Worm (Caenorhabditis elegans) whole organism, late embryonic: Measurements from ENCODE around the gene usp-4.

Experiments
- C38D4.7 ChIP-seq: fragments of 200-800 bp; sonication (Bioruptor generic); optimal IDR thresholded peaks from 2 replicates; lab custom pipeline; 2018; ENCODE audit warnings: mild to moderate bottlenecking, missing genetic modification characterization, moderate library complexity, missing compliant biosample characterization
- Y22D7AL.16 ChIP-seq: sonication (generic microtip); optimal IDR thresholded peaks from 2 replicates; lab custom pipeline; 2016; ENCODE audit warnings: missing genetic modification characterization, missing compliant biosample characterization
- ahr-1 ChIP-seq: sonication (generic microtip); optimal IDR thresholded peaks from 2 replicates; lab custom pipeline; 2016; ENCODE audit warnings: missing genetic modification characterization, missing compliant biosample characterization
- ama-1 ChIP-seq: fragments of 150-350 bp; optimal IDR thresholded peaks from 2 replicates; lab custom pipeline; 2014
- ceh-19 ChIP-seq: fragments of 200-800 bp; sonication (Bioruptor generic); optimal IDR thresholded peaks from 2 replicates; lab custom pipeline; 2018; ENCODE audit warnings: mild to moderate bottlenecking, missing genetic modification characterization, missing compliant biosample characterization
- ceh-30 ChIP-seq: fragments of 150-350 bp; optimal IDR thresholded peaks from 2 replicates; lab custom pipeline; 2014; ENCODE audit warnings: missing biosample characterization, missing genetic modification characterization
- ceh-31 ChIP-seq: sonication (generic microtip); optimal IDR thresholded peaks from 2 replicates; lab custom pipeline; 2016; ENCODE audit warnings: missing genetic modification characterization, missing compliant biosample characterization
- ceh-6 ChIP-seq: fragments of 200-800 bp; sonication (Bioruptor generic); optimal IDR thresholded peaks from 2 replicates; lab custom pipeline; 2018; ENCODE audit warnings: mild to moderate bottlenecking, missing genetic modification characterization, missing compliant biosample characterization
- ceh-9 ChIP-seq: sonication (generic microtip); optimal IDR thresholded peaks from 2 replicates; lab custom pipeline; 2016; ENCODE audit warnings: mild to moderate bottlenecking, missing genetic modification characterization, inconsistent platforms, missing compliant biosample characterization
- hlh-15 ChIP-seq: sonication (generic microtip); optimal IDR thresholded peaks from 2 replicates; lab custom pipeline; 2016; ENCODE audit warnings: missing genetic modification characterization, missing compliant biosample characterization
- hlh-8 ChIP-seq: sonication (generic microtip); optimal IDR thresholded peaks from 2 replicates; lab custom pipeline; 2016; ENCODE audit warnings: missing genotype, missing genetic modification characterization, missing compliant biosample characterization
- lin-11 ChIP-seq: fragments of 200-800 bp; sonication (Bioruptor generic); optimal IDR thresholded peaks from 2 replicates; lab custom pipeline; 2018; ENCODE audit warnings: mild to moderate bottlenecking, missing genetic modification characterization, missing compliant biosample characterization
- nfya-1 ChIP-seq: sonication (generic microtip); optimal IDR thresholded peaks from 2 replicates; lab custom pipeline; 2017; ENCODE audit warnings: missing genetic modification characterization, mild to moderate bottlenecking, missing compliant biosample characterization, antibody characterized with exemption, moderate library complexity
- npax-4 ChIP-seq: sonication (generic microtip); optimal IDR thresholded peaks from 2 replicates; lab custom pipeline; 2016; ENCODE audit warnings: missing genetic modification characterization, missing compliant biosample characterization
- pag-3 ChIP-seq: sonication (generic microtip); optimal IDR thresholded peaks from 2 replicates; lab custom pipeline; 2016; ENCODE audit warnings: missing compliant biosample characterization, missing genetic modification characterization, borderline replicate concordance
- pat-9 ChIP-seq: fragments of 200-800 bp; sonication (Bioruptor generic); optimal IDR thresholded peaks from 2 replicates; lab custom pipeline; 2018; ENCODE audit warnings: mild to moderate bottlenecking, missing genetic modification characterization, moderate library complexity, missing compliant biosample characterization
- pha-4 ChIP-seq: fragments of 150-350 bp; optimal IDR thresholded peaks from 2 replicates; lab custom pipeline; 2018; ENCODE audit warnings: missing biosample characterization, missing genetic modification reagents, missing genetic modification characterization
- tbx-2 ChIP-seq: sonication (generic microtip); optimal IDR thresholded peaks from 2 replicates; lab custom pipeline; 2016; ENCODE audit warnings: missing genetic modification characterization, missing compliant biosample characterization
- ttx-3 ChIP-seq: sonication (generic microtip); optimal IDR thresholded peaks from 2 replicates; lab custom pipeline; 2016; ENCODE audit warnings: missing genetic modification reagents, missing genetic modification characterization, missing compliant biosample characterization

usp-4 gene

DNA sequence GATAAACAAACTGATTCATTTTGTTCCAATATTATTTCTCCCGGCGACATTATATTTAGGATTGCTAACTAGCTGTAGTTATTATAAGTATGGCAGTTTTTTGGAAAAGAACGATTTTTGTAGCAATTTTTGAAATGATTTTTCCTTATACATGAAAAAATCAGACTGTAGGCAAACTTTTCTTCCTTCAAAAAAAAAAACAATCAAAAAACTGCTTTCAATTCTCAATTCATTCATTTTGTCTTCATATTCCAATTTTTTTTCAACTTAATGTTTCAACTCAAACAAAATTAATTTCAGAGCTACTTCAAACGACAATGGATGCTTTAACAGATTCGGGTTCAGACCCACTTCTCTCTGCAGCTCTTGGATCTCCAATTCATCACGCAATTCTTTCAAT, 54.7 kb downstream of the usp-4 start, which contains the start of gene ceh-48:
Gene ceh-48, plus strand, starts transcription at position 301 of the 400 bp plus-strand sequence.
- no peak for TF ChIP-seq ceh-31 (tag; lab: Kevin White, UChicago)
- TF ChIP-seq ceh-9 (tag; lab: Kevin White, UChicago), result no peak
- no peak for TF ChIP-seq pag-3 (tag; lab: Kevin White, UChicago)
- no peak for TF ChIP-seq ahr-1 (tag; lab: Kevin White, UChicago)
- no peak for TF ChIP-seq nfya-1 (tag; lab: Kevin White, UChicago)
- no peak for TF ChIP-seq Y22D7AL.16 (tag; lab: Kevin White, UChicago)
- no peak for TF ChIP-seq tbx-2 (tag; lab: Kevin White, UChicago)
- no peak for TF ChIP-seq npax-4 (tag; lab: Kevin White, UChicago)
- TF ChIP-seq ceh-30 (tag; lab: Kevin White, UChicago), result no peak
- TF ChIP-seq lin-11, result no peak
- TF ChIP-seq ama-1, result no peak
- no peak for TF ChIP-seq ttx-3 (tag; lab: Kevin White, UChicago)
- no peak for TF ChIP-seq C38D4.7
- TF ChIP-seq ceh-6 (GFP tag; lab: Kevin White, UChicago), result no peak
- no peak for TF ChIP-seq pat-9 (tag; lab: Kevin White, UChicago)
- no peak for TF ChIP-seq ceh-19 (GFP tag; lab: Kevin White, UChicago)
- TF ChIP-seq hlh-15 (tag; lab: Kevin White, UChicago), result no peak
- TF ChIP-seq pha-4 (tag; lab: Kevin White, UChicago), result no peak
- no peak for TF ChIP-seq hlh-8 (tag; lab: Kevin White, UChicago)
